Fruit fly (Drosophila melanogaster) whole organism, prepupa: ENCODE results near the gene if.

Experiments
- Blimp-1 ChIP-seq: fragments of 200-800 bp; sonication (Bioruptor generic); optimal IDR thresholded peaks from 3 replicates; lab custom pipeline; 2017; ENCODE audit warnings: missing biosample characterization, missing genetic modification characterization, mild to moderate bottlenecking, moderate library complexity, missing genetic modification reagents
- CG10669 ChIP-seq: fragments of 200-800 bp; sonication (Bioruptor generic); optimal IDR thresholded peaks from 3 replicates; lab custom pipeline; 2018; ENCODE audit warnings: missing biosample characterization, mild to moderate bottlenecking, missing genetic modification characterization, moderate library complexity
- CG16779 ChIP-seq: fragments of 200-800 bp; sonication (Bioruptor generic); optimal IDR thresholded peaks from 3 replicates; lab custom pipeline; 2017; ENCODE audit warnings: missing biosample characterization, mild to moderate bottlenecking, missing genetic modification characterization
- CG6163 ChIP-seq: fragments of 200-800 bp; sonication (Bioruptor generic); IDR thresholded peaks from 3 replicates; pipeline ENCODE4 v1.3.6; 2022; ENCODE audit warnings: missing biosample characterization, missing genetic modification characterization
- Eip75B ChIP-seq: fragments of 200-800 bp; sonication (Bioruptor generic); optimal IDR thresholded peaks from 3 replicates; lab custom pipeline; 2016; ENCODE audit warnings: missing biosample characterization, missing genetic modification characterization
- Ets21C ChIP-seq: fragments of 200-800 bp; sonication (Bioruptor generic); optimal IDR thresholded peaks from 3 replicates; lab custom pipeline; 2016; ENCODE audit warnings: missing biosample characterization, missing genetic modification characterization
- Gug ChIP-seq: fragments of 200-800 bp; sonication (Bioruptor generic); IDR thresholded peaks from 2 replicates; pipeline ENCODE4 v1.3.6; 2022; ENCODE audit warnings: missing biosample characterization, missing genetic modification characterization
- Lpt ChIP-seq: fragments of 200-800 bp; sonication (Bioruptor generic); optimal IDR thresholded peaks from 3 replicates; lab custom pipeline; 2016; ENCODE audit warnings: missing biosample characterization, missing genetic modification characterization
- OdsH ChIP-seq: fragments of 200-800 bp; sonication (Bioruptor generic); optimal IDR thresholded peaks from 3 replicates; lab custom pipeline; 2016; ENCODE audit warnings: missing biosample characterization, missing genetic modification characterization
- Sox14 ChIP-seq: fragments of 200-800 bp; sonication (Bioruptor generic); optimal IDR thresholded peaks from 3 replicates; lab custom pipeline; 2016; ENCODE audit warnings: missing biosample characterization, missing genetic modification characterization
- achi ChIP-seq: fragments of 200-800 bp; sonication (Bioruptor generic); optimal IDR thresholded peaks from 3 replicates; lab custom pipeline; 2016; ENCODE audit warnings: missing biosample characterization, missing genetic modification characterization
- esn ChIP-seq: fragments of 200-800 bp; sonication (Bioruptor generic); optimal IDR thresholded peaks from 2 replicates; lab custom pipeline; 2016; ENCODE audit warnings: missing biosample characterization, mild to moderate bottlenecking, missing genetic modification characterization, moderate library complexity
- fd59A ChIP-seq: fragments of 200-800 bp; sonication (Bioruptor generic); optimal IDR thresholded peaks from 2 replicates; lab custom pipeline; 2017; ENCODE audit warnings: missing biosample characterization, mild to moderate bottlenecking, missing genetic modification characterization, missing genetic modification reagents
- lz ChIP-seq: fragments of 200-800 bp; sonication (Bioruptor generic); optimal IDR thresholded peaks from 3 replicates; lab custom pipeline; 2016; ENCODE audit warnings: missing biosample characterization, missing genetic modification characterization

DNA sequence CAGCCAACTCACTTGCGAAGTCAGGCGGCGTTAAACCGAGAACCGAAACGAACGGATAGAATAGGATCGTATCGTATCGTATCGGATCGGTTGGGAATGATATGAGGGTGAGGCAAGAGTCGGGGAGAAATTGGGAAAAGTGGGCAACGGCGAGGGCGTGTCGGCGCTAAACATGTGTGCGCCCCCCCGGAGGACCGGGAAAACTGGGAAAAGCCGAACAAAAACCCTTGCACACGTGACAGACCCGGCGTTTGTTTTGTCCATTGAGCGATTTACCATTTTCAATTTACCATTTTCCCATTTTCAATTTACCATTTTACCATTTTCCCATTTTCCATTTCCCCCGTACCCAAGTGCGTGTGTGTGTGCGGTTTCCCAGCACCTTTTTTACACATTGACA lies 8.2 kb downstream of the if start:
- TF ChIP-seq CG10669 (GFP tag; lab: Kevin White, UChicago) (no peak), achi (GFP tag; lab: Kevin White, UChicago) (no peak), OdsH (no peak), esn (no peak), CG6163 (GFP tag; lab: Robert Waterston, UW) (no peak), Gug (GFP tag; lab: Robert Waterston, UW) (no peak), Sox14 (no peak), Lpt (no peak), Ets21C (no peak), lz (GFP tag; lab: Kevin White, UChicago) (no peak), Blimp-1 (GFP tag; lab: Kevin White, UChicago) (no peak), fd59A (GFP tag; lab: Kevin White, UChicago) (no peak), CG16779 (tag; lab: Kevin White, UChicago) (no peak), Eip75B (no peak)
